Worm (Caenorhabditis elegans): ENCODE results near the gene morc-1.

DNA sequence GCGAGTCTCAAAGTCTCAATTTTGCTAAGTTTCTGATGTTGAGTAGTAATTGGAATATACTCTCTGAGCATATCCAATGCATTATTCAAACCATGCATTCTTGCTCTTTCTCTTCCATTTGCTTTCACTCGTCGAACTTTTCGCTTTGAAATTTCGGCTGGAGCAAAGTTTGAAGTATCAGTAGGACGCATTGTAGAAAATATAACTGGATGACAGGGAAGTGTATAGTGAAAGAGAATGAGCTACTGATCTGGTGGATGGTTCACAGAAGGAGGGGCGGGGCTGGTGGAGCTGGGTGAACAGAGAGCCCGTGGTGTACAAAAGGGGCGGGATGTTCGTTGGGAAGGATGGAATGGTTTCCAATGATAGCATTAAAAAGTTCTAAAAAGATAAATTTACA lies 35.1 kb upstream of the morc-1 start:
- TF ChIP-seq ceh-36 (tag; optimal IDR thresholded peaks at IDR 0.05) (no peak), ama-1 (optimal IDR thresholded peaks at IDR 0.05) (no peak), tra-4 (tag; optimal IDR thresholded peaks at IDR 0.05) (no peak), hnd-1 (tag; optimal IDR thresholded peaks at IDR 0.05) (no peak), hmg-4 (GFP tag; optimal IDR thresholded peaks at IDR 0.05) (no peak), tbx-37 (GFP tag; conservative IDR thresholded peaks at IDR 0.05) (no peak), ceh-13 (GFP tag; optimal IDR thresholded peaks at IDR 0.05) (no peak), B0310.2 (tag; optimal IDR thresholded peaks at IDR 0.05) (no peak), pes-1 (GFP tag; IDR thresholded peaks at IDR 0.05) (no peak), hmbx-1 (tag; optimal IDR thresholded peaks at IDR 0.05) (no peak), F13C5.2 (tag; optimal IDR thresholded peaks at IDR 0.05) (no peak), sea-1 (GFP tag; conservative IDR thresholded peaks at IDR 0.05) (no peak), flt-1 (GFP tag; IDR thresholded peaks at IDR 0.05) (no peak), scrt-1 (GFP tag; IDR thresholded peaks at IDR 0.05) (no peak)
